Fruit fly (Drosophila melanogaster) whole organism, embryonic: ENCODE measurements around the gene Bcs1.

Experiments
- C15 ChIP-seq: fragments of 200-800 bp; sonication (Bioruptor generic); IDR thresholded peaks from 3 replicates; pipeline ENCODE4 v1.3.6; 2022; ENCODE audit warnings: missing biosample characterization, missing genetic modification characterization
- CG10147 ChIP-seq: fragments of 200-800 bp; sonication (Bioruptor generic); optimal IDR thresholded peaks from 2 replicates; lab custom pipeline; 2019; ENCODE audit warnings: missing biosample characterization, mild to moderate bottlenecking, missing genetic modification characterization, moderate library complexity
- CG10267 ChIP-seq: fragments of 200-800 bp; sonication (Bioruptor generic); optimal IDR thresholded peaks from 2 replicates; lab custom pipeline; 2018; ENCODE audit warnings: missing biosample characterization, mild to moderate bottlenecking, missing genetic modification characterization, moderate library complexity
- CG1233 ChIP-seq: fragments of 200-800 bp; sonication (Bioruptor generic); optimal IDR thresholded peaks from 4 replicates; lab custom pipeline; 2018; ENCODE audit warnings: missing biosample characterization, mild to moderate bottlenecking, missing genetic modification characterization
- CG13296 ChIP-seq: fragments of 200-800 bp; sonication (Bioruptor generic); optimal IDR thresholded peaks from 3 replicates; lab custom pipeline; 2018; ENCODE audit warnings: missing biosample characterization, mild to moderate bottlenecking, missing genetic modification characterization
- CG13775 ChIP-seq: fragments of 200-800 bp; sonication (Bioruptor generic); optimal IDR thresholded peaks from 3 replicates; lab custom pipeline; 2017; ENCODE audit warnings: missing biosample characterization, mild to moderate bottlenecking, missing genetic modification characterization
- CG16779 ChIP-seq: fragments of 200-800 bp; sonication (Bioruptor generic); IDR thresholded peaks from 2 replicates; pipeline ENCODE4 v1.3.6; 2022; ENCODE audit warnings: missing biosample characterization, missing genetic modification characterization
- CG16813 ChIP-seq: fragments of 200-800 bp; sonication (Bioruptor generic); IDR thresholded peaks from 3 replicates; pipeline ENCODE4 v1.3.6; 2022; ENCODE audit warnings: missing biosample characterization, missing genetic modification characterization; ENCODE audit not compliant: partially characterized antibody
- CG16863 ChIP-seq: fragments of 200-800 bp; sonication (Bioruptor generic); optimal IDR thresholded peaks from 3 replicates; lab custom pipeline; 2016; ENCODE audit warnings: missing biosample characterization, missing genetic modification characterization
- CG18262 ChIP-seq: fragments of 200-800 bp; optimal IDR thresholded peaks from 3 replicates; lab custom pipeline; 2019; ENCODE audit warnings: missing biosample characterization, mild to moderate bottlenecking, missing genetic modification characterization, moderate library complexity
- CG30020 ChIP-seq: fragments of 200-800 bp; optimal IDR thresholded peaks from 2 replicates; lab custom pipeline; 2019; ENCODE audit warnings: missing biosample characterization, mild to moderate bottlenecking, missing genetic modification characterization, moderate library complexity
- CG5953 ChIP-seq: fragments of 200-800 bp; sonication (Bioruptor generic); IDR thresholded peaks from 2 replicates; pipeline ENCODE4 v1.3.6; 2022; ENCODE audit warnings: missing biosample characterization, missing genetic modification characterization
- CG6254 ChIP-seq: fragments of 200-800 bp; sonication (Bioruptor generic); optimal IDR thresholded peaks from 3 replicates; lab custom pipeline; 2017; ENCODE audit warnings: mild to moderate bottlenecking, missing biosample characterization, missing genetic modification reagents, missing genetic modification characterization
- CG7372 ChIP-seq: fragments of 200-800 bp; sonication (Bioruptor generic); IDR thresholded peaks from 2 replicates; pipeline ENCODE4 v1.3.6; 2022; ENCODE audit warnings: missing biosample characterization, missing genetic modification characterization
- CG7745 ChIP-seq: fragments of 200-800 bp; sonication (Bioruptor generic); optimal IDR thresholded peaks from 2 replicates; lab custom pipeline; 2018; ENCODE audit warnings: missing biosample characterization, mild to moderate bottlenecking, missing genetic modification characterization, moderate library complexity
- CG7928 ChIP-seq: fragments of 200-800 bp; sonication (Bioruptor generic); optimal IDR thresholded peaks from 2 replicates; lab custom pipeline; 2017; ENCODE audit warnings: missing biosample characterization, mild to moderate bottlenecking, missing genetic modification characterization
- CG8388 ChIP-seq: fragments of 200-800 bp; sonication (Bioruptor generic); optimal IDR thresholded peaks from 2 replicates; lab custom pipeline; 2019; ENCODE audit warnings: missing biosample characterization, mild to moderate bottlenecking, missing genetic modification characterization, moderate library complexity
- CG8478 ChIP-seq: fragments of >200 bp; optimal IDR thresholded peaks from 2 replicates; lab custom pipeline; 2018
- CG8765 ChIP-seq: fragments of 200-800 bp; sonication (Bioruptor generic); IDR thresholded peaks from 2 replicates; pipeline ENCODE4 v1.3.6; 2022; ENCODE audit warnings: missing biosample characterization, missing genetic modification characterization
- Dek ChIP-seq: fragments of 200-800 bp; sonication (Bioruptor generic); optimal IDR thresholded peaks from 3 replicates; lab custom pipeline; 2019; ENCODE audit warnings: missing biosample characterization, mild to moderate bottlenecking, missing genetic modification characterization, moderate library complexity
- Drgx ChIP-seq: fragments of 200-800 bp; sonication (Bioruptor generic); IDR thresholded peaks from 2 replicates; pipeline ENCODE4 v1.3.6; 2022; ENCODE audit warnings: missing biosample characterization, missing genetic modification characterization
- Fer2 ChIP-seq: fragments of 200-800 bp; sonication (Bioruptor generic); optimal IDR thresholded peaks from 2 replicates; lab custom pipeline; 2018; ENCODE audit warnings: missing biosample characterization, mild to moderate bottlenecking, missing genetic modification characterization, moderate library complexity
- H15 ChIP-seq: fragments of 200-800 bp; sonication (Bioruptor generic); IDR thresholded peaks from 3 replicates; pipeline ENCODE4 v1.3.6; 2022; ENCODE audit warnings: missing biosample characterization, missing genetic modification characterization
- HLH54F ChIP-seq: fragments of 200-800 bp; sonication (Bioruptor generic); optimal IDR thresholded peaks from 3 replicates; lab custom pipeline; 2016; ENCODE audit warnings: missing biosample characterization, missing genetic modification characterization
- Hand ChIP-seq: fragments of 200-800 bp; sonication (Bioruptor generic); optimal IDR thresholded peaks from 2 replicates; lab custom pipeline; 2017; ENCODE audit warnings: mild to moderate bottlenecking, missing biosample characterization, missing genetic modification reagents, missing genetic modification characterization
- HmgD ChIP-seq: fragments of 200-800 bp; sonication (Bioruptor generic); optimal IDR thresholded peaks from 3 replicates; lab custom pipeline; 2016; ENCODE audit warnings: missing biosample characterization, missing genetic modification characterization
- Hsf ChIP-seq: fragments of 200-800 bp; sonication (Bioruptor generic); optimal IDR thresholded peaks from 3 replicates; lab custom pipeline; 2016; ENCODE audit warnings: missing biosample characterization, missing genetic modification characterization
- NFAT ChIP-seq: fragments of 200-800 bp; sonication (Bioruptor generic); IDR thresholded peaks from 2 replicates; pipeline ENCODE4 v1.3.6; 2022; ENCODE audit warnings: missing biosample characterization, missing genetic modification characterization
- Side ChIP-seq: fragments of 200-800 bp; sonication (Bioruptor generic); optimal IDR thresholded peaks from 2 replicates; lab custom pipeline; 2016; ENCODE audit warnings: missing biosample characterization, missing genetic modification characterization
- Sry-β ChIP-seq: fragments of 200-800 bp; sonication (Bioruptor generic); optimal IDR thresholded peaks from 2 replicates; lab custom pipeline; 2018; ENCODE audit warnings: missing biosample characterization, mild to moderate bottlenecking, missing genetic modification characterization, moderate library complexity
- Tbp ChIP-seq: fragments of >200 bp; optimal IDR thresholded peaks from 2 replicates; lab custom pipeline; 2018; ENCODE audit warnings: missing biosample characterization, missing genetic modification characterization
- Usf ChIP-seq: fragments of 200-800 bp; sonication (Bioruptor generic); optimal IDR thresholded peaks from 2 replicates; lab custom pipeline; 2017; ENCODE audit warnings: missing genotype, missing biosample characterization, missing genetic modification characterization
- ab ChIP-seq: fragments of 200-800 bp; sonication (Bioruptor generic); optimal IDR thresholded peaks from 2 replicates; lab custom pipeline; 2016; ENCODE audit warnings: missing biosample characterization, missing genetic modification characterization
- bab2 ChIP-seq: fragments of 200-800 bp; sonication (Bioruptor generic); optimal IDR thresholded peaks from 2 replicates; lab custom pipeline; 2016; ENCODE audit warnings: missing biosample characterization, missing genetic modification characterization
- da ChIP-seq: fragments of 200-800 bp; sonication (Bioruptor generic); optimal IDR thresholded peaks from 2 replicates; lab custom pipeline; 2016; ENCODE audit warnings: missing biosample characterization, missing genetic modification characterization
- dan ChIP-seq: fragments of 200-800 bp; sonication (Bioruptor generic); IDR thresholded peaks from 2 replicates; pipeline ENCODE4 v1.3.6; 2022; ENCODE audit warnings: missing biosample characterization, missing genetic modification characterization
- eve ChIP-seq, 2 experiments: fragments of >200 bp; optimal IDR thresholded peaks; 2 replicates each; lab custom pipeline; 2017; ENCODE audit warnings: missing biosample characterization in 2 of 2, missing genetic modification characterization in 2 of 2
- gro ChIP-seq: fragments of 200-800 bp; sonication (Bioruptor generic); optimal IDR thresholded peaks from 2 replicates; lab custom pipeline; 2016; ENCODE audit warnings: missing biosample characterization, missing genetic modification characterization
- ham ChIP-seq: fragments of 200-800 bp; sonication (Bioruptor generic); IDR thresholded peaks from 2 replicates; pipeline ENCODE4 v1.3.6; 2022; ENCODE audit warnings: missing biosample characterization, missing genetic modification characterization
- hbn ChIP-seq: fragments of 200-800 bp; sonication (Bioruptor generic); IDR thresholded peaks from 2 replicates; pipeline ENCODE4 v1.3.6; 2022; ENCODE audit warnings: missing biosample characterization, missing genetic modification characterization; ENCODE audit not compliant: partially characterized antibody
- klu ChIP-seq: fragments of 200-800 bp; sonication (Bioruptor generic); IDR thresholded peaks from 2 replicates; pipeline ENCODE4 v1.3.6; 2022; ENCODE audit warnings: missing biosample characterization, missing genetic modification characterization
- kni ChIP-seq: fragments of 200-800 bp; sonication (Bioruptor generic); optimal IDR thresholded peaks from 3 replicates; lab custom pipeline; 2017; ENCODE audit warnings: mild to moderate bottlenecking, missing biosample characterization, missing genetic modification reagents, missing genetic modification characterization
- luna ChIP-seq: fragments of 200-800 bp; sonication (Bioruptor generic); optimal IDR thresholded peaks from 2 replicates; lab custom pipeline; 2016; ENCODE audit warnings: missing biosample characterization, missing genetic modification characterization
- maf-S ChIP-seq: fragments of 200-800 bp; sonication (Bioruptor generic); optimal IDR thresholded peaks from 2 replicates; lab custom pipeline; 2016; ENCODE audit warnings: missing biosample characterization, missing genetic modification characterization
- nerfin-2 ChIP-seq: fragments of 200-800 bp; sonication (Bioruptor generic); IDR thresholded peaks from 2 replicates; pipeline ENCODE4 v1.3.6; 2022; ENCODE audit warnings: missing biosample characterization, missing genetic modification characterization; ENCODE audit not compliant: partially characterized antibody
- pb ChIP-seq: fragments of 200-800 bp; sonication (Bioruptor generic); optimal IDR thresholded peaks from 3 replicates; lab custom pipeline; 2016; ENCODE audit warnings: missing biosample characterization, missing genetic modification characterization
- pum ChIP-seq: fragments of 200-800 bp; sonication (Bioruptor generic); optimal IDR thresholded peaks from 2 replicates; lab custom pipeline; 2016; ENCODE audit warnings: missing biosample characterization, missing genetic modification characterization
- sima ChIP-seq: fragments of 200-800 bp; sonication (Bioruptor generic); optimal IDR thresholded peaks from 2 replicates; lab custom pipeline; 2016; ENCODE audit warnings: missing biosample characterization, missing genetic modification characterization
- so ChIP-seq: fragments of 200-800 bp; sonication (Bioruptor generic); IDR thresholded peaks from 3 replicates; pipeline ENCODE4 v1.3.6; 2022; ENCODE audit warnings: missing biosample characterization, missing genetic modification characterization
- tap ChIP-seq: fragments of 200-800 bp; optimal IDR thresholded peaks from 3 replicates; lab custom pipeline; 2019; ENCODE audit warnings: missing biosample characterization, mild to moderate bottlenecking, missing genetic modification characterization, moderate library complexity
- trem ChIP-seq: fragments of 200-800 bp; optimal IDR thresholded peaks from 3 replicates; lab custom pipeline; 2019; ENCODE audit warnings: missing biosample characterization, mild to moderate bottlenecking, missing genetic modification characterization, moderate library complexity
- usp ChIP-seq: fragments of >200 bp; optimal IDR thresholded peaks from 2 replicates; lab custom pipeline; 2017; ENCODE audit warnings: missing biosample characterization, missing genetic modification characterization

Gene Bcs1

DNA sequence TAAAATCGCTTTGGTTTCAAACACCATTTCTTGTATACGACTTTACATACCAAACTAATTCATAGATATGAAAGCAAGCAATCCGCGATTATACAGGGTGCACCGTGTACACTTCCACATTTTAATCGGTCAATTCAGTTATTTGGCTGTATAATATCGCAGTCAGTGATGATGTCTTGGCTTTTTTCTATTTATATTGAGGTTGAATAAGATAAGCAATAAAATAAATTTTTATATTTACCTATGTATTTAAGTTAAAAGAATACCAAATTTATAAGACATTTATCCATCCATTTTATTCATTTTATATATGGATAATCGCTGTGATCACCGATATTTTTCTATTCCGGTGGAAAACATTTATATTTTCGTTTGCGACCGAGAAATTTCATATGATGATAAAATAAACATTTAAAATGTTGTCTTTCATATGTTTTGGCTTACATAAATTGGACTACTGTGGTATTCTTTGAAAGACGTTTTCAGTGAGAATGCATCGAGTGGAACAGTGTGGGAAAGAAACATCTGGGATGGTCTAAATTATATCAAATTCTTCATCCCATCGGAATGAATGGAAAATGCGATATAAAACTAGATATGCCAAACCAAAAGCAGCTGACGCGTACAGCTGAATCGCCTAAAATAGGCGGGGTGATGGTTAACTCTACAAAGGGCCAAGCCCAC, 4.4 kb downstream of the Bcs1 start, which contains the start of gene CG5708 (continued):
- TF ChIP-seq Fer2 (tag; lab: Kevin White, UChicago) (no peak), CG30020 (peak; percentile 99), NFAT (no peak), H15 (GFP tag; lab: Robert Waterston, UW) (no peak), pb (GFP tag; lab: Kevin White, UChicago) (no peak), HLH54F (peak; percentile 5), CG13296 (GFP tag; lab: Kevin White, UChicago) (no peak), CG10267 (tag; lab: Kevin White, UChicago) (peak; percentile 25), Hsf (GFP tag; lab: Kevin White, UChicago) (peak; percentile 1), Tbp (GFP tag; lab: Kevin White, UChicago) (no peak), ham (GFP tag; lab: Robert Waterston, UW) (no peak), CG1233 (GFP tag; lab: Kevin White, UChicago) (no peak), CG8765 (GFP tag; lab: Robert Waterston, UW) (no peak), CG7372 (GFP tag; lab: Robert Waterston, UW) (no peak), Sry-β (GFP tag; lab: Kevin White, UChicago) (peak; percentile 92), dan (GFP tag; lab: Robert Waterston, UW) (no peak), CG6254 (GFP tag; lab: Kevin White, UChicago) (peak; percentile 99), Drgx (GFP tag; lab: Robert Waterston, UW) (no peak), CG5953 (GFP tag; lab: Robert Waterston, UW) (no peak), tap (tag; lab: Kevin White, UChicago) (no peak), Dek (tag; lab: Kevin White, UChicago) (no peak), Side (GFP tag; lab: Kevin White, UChicago) (no peak), CG7745 (tag; lab: Kevin White, UChicago) (no peak), CG8388 (GFP tag; lab: Kevin White, UChicago) (no peak), CG16813 (GFP tag; lab: Robert Waterston, UW) (peak; percentile 58), pum (GFP tag; lab: Kevin White, UChicago) (no peak), C15 (GFP tag; lab: Robert Waterston, UW) (no peak), CG16779 (GFP tag; lab: Robert Waterston, UW) (no peak), maf-S (GFP tag; lab: Kevin White, UChicago) (no peak), trem (tag; lab: Kevin White, UChicago) (no peak), klu (no peak), nerfin-2 (GFP tag; lab: Robert Waterston, UW) (no peak), CG18262 (tag; lab: Kevin White, UChicago) (peak; percentile 37), so (GFP tag; lab: Robert Waterston, UW) (no peak), eve (GFP tag; optimal IDR thresholded peaks at IDR 0.05; lab: Kevin White, UChicago) (no peak), CG16863 (GFP tag; lab: Kevin White, UChicago) (no peak), hbn (GFP tag; lab: Robert Waterston, UW) (peak; percentile 30; the same call in 1 of the 2 replicates), kni (GFP tag; lab: Kevin White, UChicago) (no peak), Hand (GFP tag; lab: Kevin White, UChicago) (no peak), Usf (no peak), ab (GFP tag; lab: Kevin White, UChicago) (no peak), sima (GFP tag; lab: Kevin White, UChicago) (no peak), HmgD (GFP tag; lab: Kevin White, UChicago) (no peak), gro (GFP tag; lab: Kevin White, UChicago) (no peak), bab2 (GFP tag; lab: Kevin White, UChicago) (no peak), da (GFP tag; lab: Kevin White, UChicago) (no peak), usp (GFP tag; lab: Kevin White, UChicago) (no peak), luna (GFP tag; lab: Kevin White, UChicago) (no peak), CG7928 (no peak), CG13775 (GFP tag; lab: Kevin White, UChicago) (peak; percentile 17), CG10147 (GFP tag; lab: Kevin White, UChicago) (no peak), CG8478 (lab: Kevin White, UChicago) (no peak)
